Worm (Caenorhabditis elegans) whole organism, L3 larva: ENCODE measurements around the gene C08E3.14.
"Not testable (repeated sequence)": the region's sequence is repeated elsewhere in the genome, so short reads cannot be mapped to it uniquely, and the experiment has no call there.

ENCODE experiments used
- R02D3.7 ChIP-seq: fragments of 150-350 bp; optimal IDR thresholded peaks from 2 replicates; lab custom pipeline; 2014; ENCODE audit warnings: missing biosample characterization, missing genetic modification characterization
- ZK546.5 ChIP-seq: sonication (generic microtip); optimal IDR thresholded peaks from 2 replicates; lab custom pipeline; 2017; ENCODE audit warnings: missing biosample characterization, missing genetic modification characterization
- aly-2 ChIP-seq: fragments of 150-350 bp; optimal IDR thresholded peaks from 2 replicates; lab custom pipeline; 2014; ENCODE audit warnings: missing biosample characterization, missing genetic modification characterization
- ceh-16 ChIP-seq: sonication (generic microtip); optimal IDR thresholded peaks from 2 replicates; lab custom pipeline; 2017; ENCODE audit warnings: missing biosample characterization, missing genetic modification characterization
- ceh-28 ChIP-seq: fragments of 150-350 bp; optimal IDR thresholded peaks from 2 replicates; lab custom pipeline; 2014; ENCODE audit warnings: missing biosample characterization, missing genetic modification reagents, missing genetic modification characterization
- daf-12 ChIP-seq: fragments of 150-350 bp; optimal IDR thresholded peaks from 2 replicates; lab custom pipeline; 2014; ENCODE audit warnings: missing biosample characterization, missing genetic modification reagents, missing genetic modification characterization
- egl-27 ChIP-seq: sonication (generic microtip); optimal IDR thresholded peaks from 4 replicates; lab custom pipeline; 2017; ENCODE audit warnings: missing biosample characterization, missing genetic modification reagents, missing genetic modification characterization
- egl-5 ChIP-seq: fragments of 150-350 bp; optimal IDR thresholded peaks from 2 replicates; lab custom pipeline; 2017; ENCODE audit warnings: missing biosample characterization, missing genetic modification reagents, missing genetic modification characterization, inconsistent platforms
- elt-1 ChIP-seq: fragments of 150-350 bp; optimal IDR thresholded peaks from 2 replicates; lab custom pipeline; 2014; ENCODE audit warnings: missing biosample characterization, missing genetic modification characterization
- elt-2 ChIP-seq: sonication (generic microtip); optimal IDR thresholded peaks from 2 replicates; lab custom pipeline; 2016; ENCODE audit warnings: missing genetic modification reagents, mild to moderate bottlenecking, missing genetic modification characterization, missing compliant biosample characterization
- elt-3 ChIP-seq, 3 experiments: fragments of 150-350 bp in 1 of 3; sonication (generic microtip) in 2 of 3; optimal IDR thresholded peaks; 2 replicates in 2 of 3; 4 replicates in 1 of 3; lab custom pipeline; 2014 to 2017; ENCODE audit warnings: missing biosample characterization in 3 of 3, missing genetic modification characterization in 3 of 3
- fkh-2 ChIP-seq: fragments of 150-350 bp; optimal IDR thresholded peaks from 2 replicates; lab custom pipeline; 2014; ENCODE audit warnings: missing biosample characterization, missing genetic modification reagents, missing genetic modification characterization
- fos-1 ChIP-seq: fragments of 150-350 bp; optimal IDR thresholded peaks from 2 replicates; lab custom pipeline; 2014; ENCODE audit warnings: missing biosample characterization, missing genetic modification characterization
- hmg-11 ChIP-seq: sonication (generic microtip); optimal IDR thresholded peaks from 2 replicates; lab custom pipeline; 2016; ENCODE audit warnings: missing genetic modification characterization, missing compliant biosample characterization
- lin-15B ChIP-seq: fragments of 150-350 bp; optimal IDR thresholded peaks from 2 replicates; lab custom pipeline; 2014; ENCODE audit warnings: missing biosample characterization, missing genetic modification characterization
- lin-39 ChIP-seq: fragments of 150-350 bp; optimal IDR thresholded peaks from 2 replicates; lab custom pipeline; 2018; ENCODE audit warnings: missing biosample characterization, missing genetic modification reagents, missing genetic modification characterization
- lsy-12 ChIP-seq: sonication (generic microtip); optimal IDR thresholded peaks from 2 replicates; lab custom pipeline; 2016; ENCODE audit warnings: mild to moderate bottlenecking, missing genetic modification characterization, missing compliant biosample characterization
- mml-1 ChIP-seq: fragments of 150-350 bp; sonication (generic microtip); optimal IDR thresholded peaks from 3 replicates; lab custom pipeline; 2014; ENCODE audit warnings: missing biosample characterization, missing genetic modification characterization
- nfya-1 ChIP-seq: sonication (generic microtip); optimal IDR thresholded peaks from 2 replicates; lab custom pipeline; 2017; ENCODE audit warnings: missing genetic modification characterization, mild to moderate bottlenecking, missing compliant biosample characterization, antibody characterized with exemption, moderate library complexity; ENCODE audit not compliant: insufficient read depth
- nhr-11 ChIP-seq: fragments of 150-350 bp; optimal IDR thresholded peaks from 2 replicates; lab custom pipeline; 2014; ENCODE audit warnings: missing biosample characterization, missing genetic modification characterization
- nhr-12 ChIP-seq: fragments of 150-350 bp; optimal IDR thresholded peaks from 2 replicates; lab custom pipeline; 2014; ENCODE audit warnings: missing biosample characterization, missing genetic modification characterization
- nhr-23 ChIP-seq: fragments of 150-350 bp; optimal IDR thresholded peaks from 2 replicates; lab custom pipeline; 2014; ENCODE audit warnings: missing biosample characterization, missing genetic modification reagents, missing genetic modification characterization
- nhr-237 ChIP-seq: fragments of 150-350 bp; optimal IDR thresholded peaks from 2 replicates; lab custom pipeline; 2014; ENCODE audit warnings: missing biosample characterization, missing genetic modification characterization
- nhr-25 ChIP-seq: sonication (generic microtip); optimal IDR thresholded peaks from 2 replicates; lab custom pipeline; 2017; ENCODE audit warnings: missing biosample characterization, missing genetic modification characterization
- nhr-28 ChIP-seq: fragments of 150-350 bp; optimal IDR thresholded peaks from 2 replicates; lab custom pipeline; 2014; ENCODE audit warnings: missing biosample characterization, missing genetic modification characterization
- nhr-43 ChIP-seq: sonication (generic microtip); optimal IDR thresholded peaks from 2 replicates; lab custom pipeline; 2016; ENCODE audit warnings: mild to moderate bottlenecking, missing genetic modification characterization, missing compliant biosample characterization; ENCODE audit not compliant: poor library complexity, severe bottlenecking
- pha-4 ChIP-seq: fragments of 150-350 bp; optimal IDR thresholded peaks from 2 replicates; lab custom pipeline; 2014; ENCODE audit warnings: missing biosample characterization, missing genetic modification reagents, missing genetic modification characterization
- pqm-1 ChIP-seq: fragments of 150-350 bp; optimal IDR thresholded peaks from 2 replicates; lab custom pipeline; 2017; ENCODE audit warnings: missing biosample characterization, missing genetic modification characterization, inconsistent platforms
- sea-2 ChIP-seq: fragments of 150-350 bp; sonication (generic microtip); optimal IDR thresholded peaks from 4 replicates; lab custom pipeline; 2014; ENCODE audit warnings: missing biosample characterization, missing genetic modification reagents, missing genetic modification characterization
- skn-1 ChIP-seq: fragments of 150-350 bp; optimal IDR thresholded peaks from 2 replicates; lab custom pipeline; 2014; ENCODE audit warnings: missing biosample characterization, missing genetic modification characterization
- tbx-2 ChIP-seq: sonication (generic microtip); optimal IDR thresholded peaks from 2 replicates; lab custom pipeline; 2016; ENCODE audit warnings: mild to moderate bottlenecking, missing genetic modification characterization, missing compliant biosample characterization
- unc-62 ChIP-seq: fragments of 150-350 bp; sonication (generic microtip); optimal IDR thresholded peaks from 4 replicates; lab custom pipeline; 2014; ENCODE audit warnings: missing biosample characterization, missing genetic modification reagents, missing genetic modification characterization
- zag-1 ChIP-seq: fragments of 150-350 bp; optimal IDR thresholded peaks from 2 replicates; lab custom pipeline; 2014; ENCODE audit warnings: missing biosample characterization, missing genetic modification characterization
- ztf-4 ChIP-seq: fragments of 150-350 bp; optimal IDR thresholded peaks from 2 replicates; lab custom pipeline; 2014; ENCODE audit warnings: missing biosample characterization, missing genetic modification characterization

The C08E3.14 gene

ce11 chrII:1659729-1660128, 34.0 kb downstream of the C08E3.14 start:
- TF ChIP-seq elt-2 (tag; lab: Kevin White, UChicago) (peak; percentile 84), pqm-1 (tag; lab: Kevin White, UChicago) (peak; percentile 31)
- TF ChIP-seq, all 47 proteins: peak for 2; not testable (repeated sequence) for 45

- not testable (repeated sequence) for TF ChIP-seq sea-2, nhr-12, nhr-237
Observed at ce11 chrII:1660888-1661287, 35.1 kb downstream of the C08E3.14 start, which contains the start of gene ZC204.13. Gene ZC204.13 (minus strand): TSS chrII:1660988.

- TF ChIP-seq sea-2 (no peak), nhr-12 (no peak), zag-1 (tag; lab: Kevin White, UChicago) (no peak), elt-3 (tag; optimal IDR thresholded peaks at IDR 0.05; lab: Kevin White, UChicago) (no peak), daf-12 (no peak), ceh-28 (tag; lab: Kevin White, UChicago) (no peak), mml-1 (tag; lab: Kevin White, UChicago) (no peak), skn-1 (no peak), lin-15B (no peak), hmg-11 (tag; lab: Kevin White, UChicago) (no peak), lin-39 (no peak), aly-2 (tag; lab: Kevin White, UChicago) (no peak)
Observed at ce11 chrII:1662881-1663280, 37.1 kb downstream of the C08E3.14 start, which contains the start of gene ZC204.14. Gene ZC204.14 (minus strand): TSS chrII:1662949.

ce11 chrII:1663516-1663915, 37.8 kb downstream of the C08E3.14 start, which contains the start of gene duxl-1:
Gene duxl-1 (plus strand): TSS chrII:1663699.
- TF ChIP-seq ztf-4, result no peak
- no peak for TF ChIP-seq nfya-1 (tag; lab: Kevin White, UChicago)
- TF ChIP-seq fos-1 (tag; lab: Kevin White, UChicago), result no peak
- TF ChIP-seq lin-15B, result peak; percentile 6
- peak; percentile 9 for TF ChIP-seq nhr-25 (tag; lab: Kevin White, UChicago)
- no peak for TF ChIP-seq nhr-11 (tag; lab: Kevin White, UChicago)
- no peak for TF ChIP-seq ZK546.5 (tag; lab: Kevin White, UChicago)
- TF ChIP-seq daf-12, result no peak
- TF ChIP-seq nhr-23, result peak; percentile 37
- TF ChIP-seq elt-2 (tag; lab: Kevin White, UChicago), result peak; percentile 54
- no peak for TF ChIP-seq nhr-43 (tag; lab: Kevin White, UChicago)
- TF ChIP-seq, all 47 proteins: peak for 4

- no peak for TF ChIP-seq nhr-28 (tag; lab: Kevin White, UChicago)
- TF ChIP-seq ceh-28 (tag; lab: Kevin White, UChicago), result no peak
- TF ChIP-seq lin-15B, result no peak
- no peak for TF ChIP-seq nhr-23
- no peak for TF ChIP-seq nfya-1 (tag; lab: Kevin White, UChicago)
- TF ChIP-seq ceh-16 (tag; lab: Kevin White, UChicago), result no peak
- no peak for TF ChIP-seq tbx-2
- TF ChIP-seq sea-2, result no peak
- no peak for TF ChIP-seq egl-27
- no peak for TF ChIP-seq egl-5
- no peak for TF ChIP-seq pqm-1 (tag; lab: Kevin White, UChicago)
- no peak for TF ChIP-seq ztf-4
- no peak for TF ChIP-seq ZK546.5 (tag; lab: Kevin White, UChicago)
- TF ChIP-seq fkh-2 (tag; lab: Kevin White, UChicago), result no peak
- no peak for TF ChIP-seq unc-62 (GFP tag; lab: Kevin White, UChicago)
- no peak for TF ChIP-seq nhr-43 (tag; lab: Kevin White, UChicago)
- no peak for TF ChIP-seq lsy-12
- TF ChIP-seq mml-1 (tag; lab: Kevin White, UChicago), result no peak
Observed at ce11 chrII:1666025-1666424, 40.3 kb downstream of the C08E3.14 start, which contains the start of gene srlf-29. Gene srlf-29 (plus strand): TSS chrII:1666325.

ce11 chrII:1668913-1669312, 43.1 kb downstream of the C08E3.14 start, which contains the start of gene srw-97:
Gene srw-97 (minus strand): TSS chrII:1669013.
- no peak for TF ChIP-seq egl-27
- no peak for TF ChIP-seq R02D3.7 (tag; lab: Kevin White, UChicago)
- no peak for TF ChIP-seq nfya-1 (tag; lab: Kevin White, UChicago)
- TF ChIP-seq ceh-16 (tag; lab: Kevin White, UChicago), result no peak
- TF ChIP-seq pha-4, result no peak
- no peak for TF ChIP-seq nhr-43 (tag; lab: Kevin White, UChicago)
- no peak for TF ChIP-seq elt-1 (tag; lab: Kevin White, UChicago)
- no peak for TF ChIP-seq nhr-23
